Fruit fly (Drosophila melanogaster) whole organism, adult: Measurements from ENCODE around the gene Mst27D.

Experiments
- CG1620 ChIP-seq: fragments of 200-800 bp; sonication (Bioruptor generic); optimal IDR thresholded peaks from 2 replicates; lab custom pipeline; 2016; ENCODE audit warnings: missing biosample characterization, missing genetic modification characterization
- CG5204 ChIP-seq: fragments of 200-800 bp; sonication (Bioruptor generic); optimal IDR thresholded peaks from 2 replicates; lab custom pipeline; 2016; ENCODE audit warnings: missing biosample characterization, missing genetic modification characterization
- CG7101 ChIP-seq: fragments of 200-800 bp; sonication (Bioruptor generic); optimal IDR thresholded peaks from 2 replicates; lab custom pipeline; 2018; ENCODE audit warnings: missing biosample characterization, mild to moderate bottlenecking, missing genetic modification characterization, moderate library complexity
- Hr96 ChIP-seq: fragments of 200-800 bp; sonication (Bioruptor generic); optimal IDR thresholded peaks from 2 replicates; lab custom pipeline; 2016; ENCODE audit warnings: missing biosample characterization, missing genetic modification characterization
- cnc ChIP-seq, 2 experiments: fragments of >200 bp; optimal IDR thresholded peaks; 2 replicates each; lab custom pipeline; 2017
- kay ChIP-seq: fragments of 200-800 bp; sonication (Bioruptor generic); peaks from one replicate; lab custom pipeline; 2016; ENCODE audit warnings: missing biosample characterization, missing genetic modification characterization, borderline replicate concordance
- tj ChIP-seq: fragments of 200-800 bp; sonication (Bioruptor generic); optimal IDR thresholded peaks from 3 replicates; lab custom pipeline; 2017; ENCODE audit warnings: missing biosample characterization, mild to moderate bottlenecking, missing genetic modification characterization, moderate library complexity

- TF ChIP-seq Hr96 (GFP tag; lab: Kevin White, UChicago) (no peak), CG7101 (tag; lab: Kevin White, UChicago) (no peak), kay (GFP tag; lab: Kevin White, UChicago) (no peak), cnc (optimal IDR thresholded peaks at IDR 0.05; lab: Kevin White, UChicago) (no peak), CG1620 (no peak), tj (GFP tag; lab: Kevin White, UChicago) (no peak), CG5204 (GFP tag; lab: Kevin White, UChicago) (no peak)
Measured at dm6 chr2L:7110318-7110717, 49.7 kb upstream of the Mst27D start.
